Worm (Caenorhabditis elegans): Measurements from ENCODE around the gene zak-1.

The zak-1 gene

DNA sequence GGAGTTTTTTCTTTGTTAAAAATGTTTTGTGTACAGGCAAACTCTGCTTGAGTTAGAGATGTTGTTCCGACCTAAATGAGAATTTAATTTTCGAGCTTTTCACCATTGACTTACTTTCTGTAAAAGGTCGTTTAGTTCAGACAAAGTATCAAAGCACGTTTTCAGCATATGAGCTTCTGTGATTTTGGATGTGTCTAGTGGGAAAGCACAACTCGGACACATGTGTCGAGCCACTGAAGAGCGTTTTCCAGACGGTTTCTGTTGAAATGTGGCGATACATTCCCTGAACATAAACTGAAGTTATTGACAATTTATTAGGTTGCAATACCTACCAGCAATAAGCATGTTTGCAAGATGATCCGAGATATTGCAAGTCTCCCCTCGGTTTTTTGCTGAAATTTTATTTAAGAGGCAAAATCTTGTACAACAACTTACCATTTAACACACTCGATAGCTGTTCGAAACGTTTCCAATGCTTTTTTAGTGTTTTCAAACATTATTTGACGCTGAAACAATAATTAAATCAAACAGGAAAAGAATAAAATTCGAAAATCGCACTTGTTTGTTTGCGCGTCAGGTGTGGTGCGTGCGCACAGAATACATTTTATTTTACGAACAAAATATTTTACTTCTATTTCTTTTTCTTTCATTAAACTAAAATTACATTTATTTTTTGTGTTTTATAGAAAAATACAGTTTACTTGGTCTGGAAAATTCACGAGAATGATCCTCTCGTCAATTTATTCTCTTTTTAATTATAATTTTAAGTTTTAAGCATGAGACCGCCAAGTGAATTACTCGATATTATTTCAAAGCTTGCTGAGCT is 32.6 kb upstream of the zak-1 start, which contains the start of the genes brd-1 and K04C2.2:
TSS of gene brd-1 (minus strand) at position 506 of the 826 bp plus-strand sequence.
TSS of gene K04C2.2 (plus strand) at position 776 of the 826 bp plus-strand sequence.
- no peak for TF ChIP-seq T22C8.4 (GFP tag; IDR thresholded peaks at IDR 0.05)
- no peak for TF ChIP-seq ref-1 (GFP tag; conservative IDR thresholded peaks at IDR 0.05)
- TF ChIP-seq ztf-29 (GFP tag; IDR thresholded peaks at IDR 0.05), result no peak
- TF ChIP-seq ztf-23 (GFP tag; IDR thresholded peaks at IDR 0.05), result no peak
- TF ChIP-seq klf-2 (GFP tag; conservative IDR thresholded peaks at IDR 0.05), result no peak
- TF ChIP-seq cog-1 (tag; optimal IDR thresholded peaks at IDR 0.05), result no peak
- TF ChIP-seq med-1 (GFP tag; optimal IDR thresholded peaks at IDR 0.05; ENCODE audit: insufficient read depth), result no peak
- TF ChIP-seq flt-1 (GFP tag; IDR thresholded peaks at IDR 0.05), result no peak
- no peak for TF ChIP-seq tab-1 (GFP tag; IDR thresholded peaks at IDR 0.05)

DNA sequence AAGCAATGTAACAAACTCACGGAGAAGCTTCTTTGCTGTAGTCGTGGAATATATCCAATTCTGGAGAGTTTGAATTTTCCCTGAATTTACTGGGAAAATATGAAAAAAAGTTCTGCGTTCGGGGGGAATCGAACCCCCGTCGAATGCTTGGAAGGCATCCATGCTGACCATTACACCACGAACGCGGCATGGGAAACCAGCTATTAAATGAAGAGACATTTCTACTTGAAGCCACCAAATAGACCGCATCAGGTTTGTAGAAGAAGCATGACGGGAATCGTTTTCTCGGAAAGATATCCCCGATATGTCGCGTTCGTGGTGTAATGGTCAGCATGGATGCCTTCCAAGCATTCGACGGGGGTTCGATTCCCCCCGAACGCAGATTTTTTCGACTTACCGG is 31.9 kb upstream of the zak-1 start:
- no peak for TF ChIP-seq ref-1 (GFP tag; conservative IDR thresholded peaks at IDR 0.05)
- peak; percentile 64; the same call in 1 of the 2 replicates for TF ChIP-seq klf-2 (GFP tag; conservative IDR thresholded peaks at IDR 0.05)
- peak; percentile 60; the same call in 1 of the 2 replicates for TF ChIP-seq tab-1 (GFP tag; IDR thresholded peaks at IDR 0.05)
- 0 out of 2 replicates have a peak, but pooled peaks have one; percentile 39 for TF ChIP-seq flt-1 (GFP tag; IDR thresholded peaks at IDR 0.05)
- TF ChIP-seq med-1 (GFP tag; optimal IDR thresholded peaks at IDR 0.05; ENCODE audit: insufficient read depth), result no peak
- TF ChIP-seq ztf-23 (GFP tag; IDR thresholded peaks at IDR 0.05), result 0 out of 2 replicates have a peak, but pooled peaks have one; percentile 65
- TF ChIP-seq ztf-29 (GFP tag; IDR thresholded peaks at IDR 0.05), result no peak

DNA sequence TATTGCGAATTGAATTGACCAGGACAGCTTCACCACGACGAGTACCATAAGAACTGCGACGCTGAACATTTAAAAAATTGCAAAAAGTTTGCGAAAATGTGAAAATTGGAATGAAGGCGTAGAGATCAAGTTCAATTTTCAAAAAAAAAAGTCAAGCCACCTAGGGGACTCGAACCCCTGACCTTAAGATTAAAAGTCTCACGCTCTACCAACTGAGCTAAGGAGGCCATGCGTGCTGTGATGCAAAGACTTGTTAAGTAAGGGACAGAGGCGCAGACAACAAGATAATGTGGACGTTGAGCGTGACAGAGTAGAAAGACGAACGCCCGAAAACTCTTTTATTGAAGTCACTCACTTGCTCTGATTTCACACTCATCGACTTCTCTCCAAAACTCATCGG is 31.0 kb upstream of the zak-1 start:
- TF ChIP-seq klf-2 (GFP tag; conservative IDR thresholded peaks at IDR 0.05), result peak; percentile 88
- peak; percentile 87 for TF ChIP-seq ztf-23 (GFP tag; IDR thresholded peaks at IDR 0.05)
- peak; percentile 67 for TF ChIP-seq cog-1 (tag; optimal IDR thresholded peaks at IDR 0.05)
- peak; percentile 93 for TF ChIP-seq flt-1 (GFP tag; IDR thresholded peaks at IDR 0.05)
- TF ChIP-seq ref-1 (GFP tag; conservative IDR thresholded peaks at IDR 0.05), result peak; percentile 77
- TF ChIP-seq T22C8.4 (GFP tag; IDR thresholded peaks at IDR 0.05), result peak; percentile 84
- peak; percentile 82 for TF ChIP-seq ztf-29 (GFP tag; IDR thresholded peaks at IDR 0.05)
- peak; percentile 38 for TF ChIP-seq med-1 (GFP tag; optimal IDR thresholded peaks at IDR 0.05; ENCODE audit: insufficient read depth)
- TF ChIP-seq tab-1 (GFP tag; IDR thresholded peaks at IDR 0.05), result peak; percentile 89

DNA sequence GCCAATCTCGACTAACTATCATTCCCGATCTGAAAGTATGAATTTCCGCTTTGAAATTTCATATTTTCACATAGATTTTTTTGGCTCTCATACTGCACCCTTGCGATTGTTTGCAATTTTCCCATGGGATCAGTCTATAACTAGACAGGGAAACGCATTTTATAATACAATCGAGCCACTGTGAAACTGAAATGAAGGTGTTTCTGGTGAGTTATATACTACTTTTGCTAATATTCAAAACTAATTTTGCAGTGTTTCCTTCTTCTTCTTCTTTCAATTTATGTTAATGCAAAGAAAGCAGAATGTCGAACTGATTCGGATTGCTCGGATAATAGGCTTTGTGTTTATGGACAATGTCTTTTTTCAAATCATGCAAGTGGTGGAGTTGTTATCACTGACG is 29.3 kb upstream of the zak-1 start:
- TF ChIP-seq klf-2 (GFP tag; conservative IDR thresholded peaks at IDR 0.05) (no peak), flt-1 (GFP tag; IDR thresholded peaks at IDR 0.05) (no peak), cog-1 (tag; optimal IDR thresholded peaks at IDR 0.05) (no peak), T22C8.4 (GFP tag; IDR thresholded peaks at IDR 0.05) (no peak), ztf-29 (GFP tag; IDR thresholded peaks at IDR 0.05) (no peak), tab-1 (GFP tag; IDR thresholded peaks at IDR 0.05) (no peak), med-1 (GFP tag; optimal IDR thresholded peaks at IDR 0.05; ENCODE audit: insufficient read depth) (no peak), ztf-23 (GFP tag; IDR thresholded peaks at IDR 0.05) (no peak), ref-1 (GFP tag; conservative IDR thresholded peaks at IDR 0.05) (no peak)

DNA sequence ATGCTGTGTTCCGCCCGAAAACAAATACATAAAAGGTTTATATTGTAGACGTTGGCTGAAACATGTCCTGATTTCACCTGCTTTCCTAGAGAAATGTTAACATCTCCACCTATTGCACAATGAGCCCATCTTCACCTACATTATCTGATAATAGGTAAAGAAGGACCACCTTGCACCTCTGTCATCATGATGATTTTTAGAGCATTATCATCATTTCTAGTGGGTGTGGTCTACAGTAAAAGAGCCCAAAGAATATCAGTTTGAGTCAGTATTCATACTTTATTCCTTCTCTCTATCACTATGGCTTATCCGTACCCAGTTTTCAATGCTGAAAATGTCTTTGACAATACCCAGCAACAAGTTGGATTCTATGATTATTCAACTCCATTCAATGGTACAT is 27.6 kb upstream of the zak-1 start, which contains the start of gene med-2:
TSS of gene med-2 (plus strand) at position 301 of the 400 bp plus-strand sequence.
- TF ChIP-seq cog-1 (tag; optimal IDR thresholded peaks at IDR 0.05), result no peak
- TF ChIP-seq ztf-23 (GFP tag; IDR thresholded peaks at IDR 0.05), result no peak
- no peak for TF ChIP-seq med-1 (GFP tag; optimal IDR thresholded peaks at IDR 0.05; ENCODE audit: insufficient read depth)
- no peak for TF ChIP-seq ref-1 (GFP tag; conservative IDR thresholded peaks at IDR 0.05)

DNA sequence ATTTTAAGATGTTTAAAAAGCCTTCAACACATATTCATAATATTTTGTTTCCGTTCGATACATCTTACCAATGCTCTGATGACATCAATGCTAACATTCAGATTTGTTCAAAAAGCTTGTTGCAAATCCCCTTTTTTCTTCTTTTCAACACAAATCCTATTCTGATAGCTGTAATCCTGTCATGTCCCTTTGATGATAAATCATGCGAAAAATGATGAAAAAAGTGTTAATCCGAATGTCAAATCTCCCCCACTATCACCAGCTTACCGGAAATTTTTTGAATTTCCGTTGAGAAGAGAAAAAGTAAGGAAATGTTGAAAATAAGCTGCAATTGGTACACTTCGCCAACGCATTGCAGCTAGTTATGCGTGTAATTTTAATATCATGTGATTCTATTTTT is 25.1 kb upstream of the zak-1 start:
- TF ChIP-seq tab-1 (GFP tag; IDR thresholded peaks at IDR 0.05), result no peak
- no peak for TF ChIP-seq klf-2 (GFP tag; conservative IDR thresholded peaks at IDR 0.05)
- no peak for TF ChIP-seq flt-1 (GFP tag; IDR thresholded peaks at IDR 0.05)
- TF ChIP-seq cog-1 (tag; optimal IDR thresholded peaks at IDR 0.05), result no peak
- no peak for TF ChIP-seq ztf-23 (GFP tag; IDR thresholded peaks at IDR 0.05)
- no peak for TF ChIP-seq T22C8.4 (GFP tag; IDR thresholded peaks at IDR 0.05)
- no peak for TF ChIP-seq med-1 (GFP tag; optimal IDR thresholded peaks at IDR 0.05; ENCODE audit: insufficient read depth)
- TF ChIP-seq ztf-29 (GFP tag; IDR thresholded peaks at IDR 0.05), result no peak
- TF ChIP-seq ref-1 (GFP tag; conservative IDR thresholded peaks at IDR 0.05), result no peak

DNA sequence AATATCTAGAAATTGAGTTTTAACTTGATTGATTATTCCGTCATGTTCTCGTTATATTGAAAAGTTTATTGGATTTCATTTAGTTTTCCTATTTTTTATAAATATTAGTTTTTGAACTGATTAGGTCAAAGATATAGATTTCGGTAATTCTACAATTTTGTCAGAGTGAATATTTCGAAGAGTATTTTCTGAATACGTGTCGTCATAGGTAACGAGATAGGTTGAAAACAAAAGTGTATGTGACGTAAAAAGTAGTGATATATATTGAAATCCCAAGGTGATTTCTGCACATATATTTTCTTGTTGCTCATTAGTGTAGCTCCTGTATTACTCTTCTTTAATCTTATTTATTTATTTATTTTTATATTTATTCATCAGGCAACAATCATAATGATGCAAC is 24.2 kb upstream of the zak-1 start, which contains the start of gene K04C2.7:
TSS of gene K04C2.7 (plus strand) at position 301 of the 400 bp plus-strand sequence.
- no peak for TF ChIP-seq med-1 (GFP tag; optimal IDR thresholded peaks at IDR 0.05; ENCODE audit: insufficient read depth)
- TF ChIP-seq ztf-23 (GFP tag; IDR thresholded peaks at IDR 0.05), result no peak
- no peak for TF ChIP-seq flt-1 (GFP tag; IDR thresholded peaks at IDR 0.05)
- TF ChIP-seq T22C8.4 (GFP tag; IDR thresholded peaks at IDR 0.05), result no peak

DNA sequence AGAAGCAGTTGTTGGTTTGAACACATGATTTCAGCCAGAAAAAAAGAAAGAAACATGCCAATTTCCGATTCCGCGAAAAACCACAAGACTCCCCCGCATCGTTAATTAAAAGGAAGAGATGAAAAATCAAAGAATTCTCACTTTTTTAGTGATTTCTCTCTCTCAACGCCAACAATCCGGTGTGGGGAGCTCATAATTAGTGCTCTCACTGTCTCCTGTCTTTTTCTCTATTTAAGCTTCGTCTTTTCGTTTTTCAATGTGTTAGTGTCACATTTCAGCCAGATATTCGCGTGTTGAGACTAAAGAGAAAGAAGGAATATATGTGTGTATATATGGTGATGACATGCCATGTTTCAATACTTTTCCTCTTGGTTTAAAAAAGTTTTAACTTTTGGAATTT is 17.1 kb upstream of the zak-1 start:
- TF ChIP-seq cog-1 (tag; optimal IDR thresholded peaks at IDR 0.05) (no peak), med-1 (GFP tag; optimal IDR thresholded peaks at IDR 0.05; ENCODE audit: insufficient read depth) (no peak), ref-1 (GFP tag; conservative IDR thresholded peaks at IDR 0.05) (no peak), ztf-29 (GFP tag; IDR thresholded peaks at IDR 0.05) (no peak), flt-1 (GFP tag; IDR thresholded peaks at IDR 0.05) (no peak), klf-2 (GFP tag; conservative IDR thresholded peaks at IDR 0.05) (no peak), T22C8.4 (GFP tag; IDR thresholded peaks at IDR 0.05) (no peak), ztf-23 (GFP tag; IDR thresholded peaks at IDR 0.05) (no peak), tab-1 (GFP tag; IDR thresholded peaks at IDR 0.05) (no peak)

DNA sequence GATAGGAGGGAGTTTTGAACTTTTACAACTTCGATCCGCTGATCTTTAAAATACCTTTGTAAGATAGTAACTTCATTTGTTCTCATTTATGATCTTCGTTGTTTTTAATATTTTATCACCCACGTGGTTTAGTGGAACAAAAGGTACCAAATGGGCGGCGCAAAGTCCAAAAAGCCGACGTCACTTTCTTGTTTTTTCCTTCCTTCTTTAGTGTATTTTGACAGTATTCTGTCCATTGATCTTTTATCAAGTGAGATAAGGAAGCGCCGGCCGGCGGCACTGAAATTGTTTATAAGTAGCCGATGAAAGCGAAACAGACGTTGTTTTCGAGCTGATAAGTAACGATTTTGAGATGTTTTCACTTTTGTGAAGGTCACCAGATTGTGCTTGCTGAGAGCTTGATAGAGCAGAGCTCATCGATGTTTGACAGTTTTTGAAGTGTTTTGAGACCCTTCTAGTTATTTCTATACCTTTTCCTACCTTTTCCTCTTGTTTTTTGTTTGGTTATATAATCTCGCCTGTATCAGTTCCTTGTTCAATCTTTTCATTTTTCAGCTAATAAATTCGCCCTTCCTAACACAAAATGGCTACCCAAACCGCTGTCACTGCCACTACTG is 16.0 kb upstream of the zak-1 start, which contains the start of gene K04C2.3:
TSS of gene K04C2.3 (plus strand) at position 556 of the 617 bp plus-strand sequence.
- TF ChIP-seq med-1 (GFP tag; optimal IDR thresholded peaks at IDR 0.05; ENCODE audit: insufficient read depth), result no peak
- TF ChIP-seq T22C8.4 (GFP tag; IDR thresholded peaks at IDR 0.05), result no peak
- TF ChIP-seq cog-1 (tag; optimal IDR thresholded peaks at IDR 0.05), result no peak
- no peak for TF ChIP-seq ref-1 (GFP tag; conservative IDR thresholded peaks at IDR 0.05)
- TF ChIP-seq klf-2 (GFP tag; conservative IDR thresholded peaks at IDR 0.05), result no peak
- TF ChIP-seq flt-1 (GFP tag; IDR thresholded peaks at IDR 0.05), result no peak
- no peak for TF ChIP-seq tab-1 (GFP tag; IDR thresholded peaks at IDR 0.05)
- no peak for TF ChIP-seq ztf-29 (GFP tag; IDR thresholded peaks at IDR 0.05)
- no peak for TF ChIP-seq ztf-23 (GFP tag; IDR thresholded peaks at IDR 0.05)

All from whole organism, midembryonic.